Fruit fly (Drosophila melanogaster): ENCODE results near the gene CG31642.

The CG31642 gene

DNA sequence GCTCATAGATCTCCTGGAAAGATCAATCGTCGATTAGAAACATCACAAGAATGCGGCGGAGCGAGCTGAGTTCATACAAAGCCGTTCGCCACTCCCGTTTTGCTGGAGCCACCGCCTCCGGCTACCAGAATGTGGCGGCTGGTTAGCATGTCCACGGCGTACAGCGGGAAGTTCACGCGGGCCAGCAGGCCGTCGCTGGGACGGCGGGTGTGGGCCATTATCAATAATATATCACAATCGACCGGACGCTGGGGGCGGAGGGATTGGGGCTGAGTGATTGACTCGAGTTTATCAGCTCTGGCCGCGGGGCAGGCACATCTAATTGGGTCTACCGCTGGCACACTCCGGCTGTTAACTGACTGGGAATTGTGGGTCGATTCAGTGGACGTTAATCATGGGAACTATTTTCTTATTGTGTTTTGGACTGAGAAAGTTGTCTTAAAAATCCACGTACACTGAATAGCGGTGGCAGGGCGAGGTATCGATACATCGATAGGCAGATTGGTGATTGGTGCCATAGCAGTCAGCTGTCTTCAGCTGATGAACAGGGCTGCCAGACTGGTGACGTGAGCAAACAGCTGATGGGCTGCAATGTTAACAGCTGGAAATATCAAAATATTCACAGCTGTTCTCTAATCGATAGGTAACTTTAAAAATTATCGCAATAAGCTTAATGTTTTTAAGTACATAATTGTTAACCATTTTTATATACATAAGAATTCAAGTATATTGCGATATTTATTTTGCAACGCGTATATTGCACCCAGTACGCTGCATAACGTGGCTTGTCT lies 19.6 kb upstream of the CG31642 start, which contains the start of gene CG9175 (continued):
- TF ChIP-seq Optix (GFP tag; IDR thresholded peaks at IDR 0.05): no peak
- no peak for TF ChIP-seq CG5953 (GFP tag; IDR thresholded peaks at IDR 0.05)
- no peak for TF ChIP-seq Fer3 (tag; optimal IDR thresholded peaks at IDR 0.05)
- TF ChIP-seq gro (GFP tag; optimal IDR thresholded peaks at IDR 0.05): peak; percentile 83
- no peak for TF ChIP-seq CG16815 (GFP tag; optimal IDR thresholded peaks at IDR 0.05)
- no peak for TF ChIP-seq wdn (GFP tag; IDR thresholded peaks at IDR 0.05)
- no peak for TF ChIP-seq CG3726 (GFP tag; IDR thresholded peaks at IDR 0.05)
- TF ChIP-seq TFAM (GFP tag; optimal IDR thresholded peaks at IDR 0.05): no peak
- peak; percentile 5 for TF ChIP-seq ftz-f1 (GFP tag; optimal IDR thresholded peaks at IDR 0.05)
- peak; percentile 4 for TF ChIP-seq gem (tag; optimal IDR thresholded peaks at IDR 0.05)
- peak; percentile 63 for TF ChIP-seq CG17912 (GFP tag; optimal IDR thresholded peaks at IDR 0.05)
- TF ChIP-seq crol (GFP tag; IDR thresholded peaks at IDR 0.05): peak; percentile 40
- no peak for TF ChIP-seq CG10654 (GFP tag; optimal IDR thresholded peaks at IDR 0.05)
- TF ChIP-seq br (optimal IDR thresholded peaks at IDR 0.05): no peak
- TF ChIP-seq Xrp1 (GFP tag; IDR thresholded peaks at IDR 0.05): 0 out of 2 replicates have a peak, but pooled peaks have one; percentile 14
- TF ChIP-seq BtbVII (GFP tag; optimal IDR thresholded peaks at IDR 0.05): no peak
- peak; percentile 99 for TF ChIP-seq unc-4 (GFP tag; IDR thresholded peaks at IDR 0.05; ENCODE audit: partially characterized antibody)
- no peak for TF ChIP-seq ac (GFP tag; optimal IDR thresholded peaks at IDR 0.05)
- no peak for TF ChIP-seq salm (tag; optimal IDR thresholded peaks at IDR 0.05)
- TF ChIP-seq so (GFP tag; IDR thresholded peaks at IDR 0.05): no peak
- TF ChIP-seq ewg (GFP tag; optimal IDR thresholded peaks at IDR 0.05): peak; percentile 20
- TF ChIP-seq tll (GFP tag; optimal IDR thresholded peaks at IDR 0.05): peak in 1 of 2 experiments; percentile 78
- TF ChIP-seq chn (GFP tag; optimal IDR thresholded peaks at IDR 0.05): peak; percentile 30
- TF ChIP-seq CG33213 (GFP tag; optimal IDR thresholded peaks at IDR 0.05): peak; percentile 70
- no peak for TF ChIP-seq croc (GFP tag; conservative IDR thresholded peaks at IDR 0.05)
- TF ChIP-seq CG17802 (tag; optimal IDR thresholded peaks at IDR 0.05): no peak
- TF ChIP-seq CG12236 (GFP tag; optimal IDR thresholded peaks at IDR 0.05): no peak
- TF ChIP-seq CG10462 (GFP tag; optimal IDR thresholded peaks at IDR 0.05): peak; percentile 63
- peak; percentile 28 for TF ChIP-seq CG13424 (tag; optimal IDR thresholded peaks at IDR 0.05)
- TF ChIP-seq zf30C (GFP tag; optimal IDR thresholded peaks at IDR 0.05): no peak
- TF ChIP-seq Bteb2 (GFP tag; optimal IDR thresholded peaks at IDR 0.05): no peak
- TF ChIP-seq Trl (optimal IDR thresholded peaks at IDR 0.05): no peak
- peak; percentile 12 for TF ChIP-seq Trl (GFP tag; optimal IDR thresholded peaks at IDR 0.05)
- no peak for TF ChIP-seq dimm (GFP tag; IDR thresholded peaks at IDR 0.05)
- TF ChIP-seq CG17385 (GFP tag; optimal IDR thresholded peaks at IDR 0.05): no peak
- peak; percentile 83 for TF ChIP-seq row (GFP tag; IDR thresholded peaks at IDR 0.05)
- TF ChIP-seq Asciz (GFP tag; optimal IDR thresholded peaks at IDR 0.05): no peak
- TF ChIP-seq C15 (GFP tag; IDR thresholded peaks at IDR 0.05): no peak
- TF ChIP-seq CG10979 (tag; optimal IDR thresholded peaks at IDR 0.05): no peak
- TF ChIP-seq CG11695 (GFP tag; IDR thresholded peaks at IDR 0.05): 0 out of 3 replicates have a peak, but pooled peaks have one; percentile 37
- peak; percentile 91 for TF ChIP-seq HLH4C (GFP tag; IDR thresholded peaks at IDR 0.05; ENCODE audit: partially characterized antibody)
- TF ChIP-seq Jarid2 (GFP tag; optimal IDR thresholded peaks at IDR 0.05): no peak
- peak; percentile 47 for TF ChIP-seq CG13775 (GFP tag; optimal IDR thresholded peaks at IDR 0.05)
- TF ChIP-seq CG4360 (GFP tag; IDR thresholded peaks at IDR 0.05): no peak
- TF ChIP-seq CG7928 (GFP tag; optimal IDR thresholded peaks at IDR 0.05): no peak
- no peak for TF ChIP-seq gt (GFP tag; IDR thresholded peaks at IDR 0.05)
- TF ChIP-seq CG8089 (GFP tag; optimal IDR thresholded peaks at IDR 0.05): no peak
- TF ChIP-seq HLH54F (GFP tag; optimal IDR thresholded peaks at IDR 0.05): peak; percentile 22
- no peak for TF ChIP-seq maf-S (GFP tag; optimal IDR thresholded peaks at IDR 0.05)
- no peak for TF ChIP-seq CG12219 (GFP tag; optimal IDR thresholded peaks at IDR 0.05)
- no peak for TF ChIP-seq CG16779 (GFP tag; IDR thresholded peaks at IDR 0.05)

All from whole organism, embryonic.